Worm (Caenorhabditis elegans) whole organism, L4 larva: ENCODE results near the gene Y49E10.16.
A peak's percentile ranks its signal among the peaks of the same experiment; 100 is the strongest.

Source experiments
- T20F7.1 ChIP-seq: fragments of 200-800 bp; sonication (Bioruptor generic); optimal IDR thresholded peaks from 2 replicates; lab custom pipeline; 2018; ENCODE audit warnings: mild to moderate bottlenecking, missing genetic modification characterization, missing compliant biosample characterization
- T26A8.4 ChIP-seq: fragments of 200-800 bp; sonication (Bioruptor generic); IDR thresholded peaks from 2 replicates; pipeline ENCODE4 v1.3.6; 2022; ENCODE audit warnings: missing genetic modification characterization, missing compliant biosample characterization
- Y105C5A.15 ChIP-seq: fragments of 200-800 bp; sonication (Bioruptor generic); IDR thresholded peaks from 2 replicates; pipeline ENCODE4 v1.3.6; 2022; ENCODE audit warnings: missing genetic modification characterization, missing compliant biosample characterization
- aha-1 ChIP-seq: fragments of 150-350 bp; peaks from one replicate; lab custom pipeline; 2014; ENCODE audit warnings: missing biosample characterization, missing genetic modification characterization
- arid-1 ChIP-seq: fragments of 200-800 bp; sonication (Bioruptor generic); conservative IDR thresholded peaks from 2 replicates; pipeline ENCODE4 v1.3.6; 2022; ENCODE audit warnings: missing genetic modification reagents, missing genetic modification characterization, missing compliant biosample characterization
- ceh-28 ChIP-seq: fragments of 150-350 bp; optimal IDR thresholded peaks from 2 replicates; lab custom pipeline; 2014; ENCODE audit warnings: missing biosample characterization, missing genetic modification reagents, missing genetic modification characterization
- ceh-44 ChIP-seq: fragments of 200-800 bp; sonication (Bioruptor generic); IDR thresholded peaks from 2 replicates; pipeline ENCODE4 v1.3.6; 2022; ENCODE audit warnings: missing genetic modification reagents, missing genetic modification characterization, missing compliant biosample characterization
- ctbp-1 ChIP-seq: fragments of 200-800 bp; sonication (Bioruptor generic); IDR thresholded peaks from 2 replicates; pipeline ENCODE4 v1.3.6; 2022; ENCODE audit warnings: missing genetic modification reagents, missing genetic modification characterization, missing compliant biosample characterization
- daf-16 ChIP-seq, 3 experiments: sonication (generic microtip); optimal IDR thresholded peaks; 2 replicates each; lab custom pipeline; 2016 to 2017; ENCODE audit warnings: missing genetic modification characterization in 3 of 3, missing genetic modification reagents in 3 of 3, mild to moderate bottlenecking in 2 of 3, missing compliant biosample characterization in 2 of 3, missing biosample characterization in 1 of 3, moderate library complexity in 1 of 3
- dmd-6 ChIP-seq: fragments of 200-800 bp; sonication (Bioruptor generic); IDR thresholded peaks from 2 replicates; pipeline ENCODE4 v1.3.6; 2022; ENCODE audit warnings: missing genetic modification reagents, missing genetic modification characterization, missing compliant biosample characterization
- dpl-1 ChIP-seq: fragments of 150-350 bp; optimal IDR thresholded peaks from 2 replicates; lab custom pipeline; 2014; ENCODE audit warnings: missing biosample characterization, missing genetic modification reagents, missing genetic modification characterization
- duxl-1 ChIP-seq: sonication (generic microtip); optimal IDR thresholded peaks from 2 replicates; lab custom pipeline; 2016; ENCODE audit warnings: mild to moderate bottlenecking, missing genetic modification characterization, moderate library complexity, missing compliant biosample characterization; ENCODE audit not compliant: poor library complexity
- dve-1 ChIP-seq: sonication (generic microtip); optimal IDR thresholded peaks from 2 replicates; lab custom pipeline; 2017; ENCODE audit warnings: antibody characterized with exemption, mild to moderate bottlenecking, missing genetic modification characterization, missing compliant biosample characterization; ENCODE audit not compliant: insufficient read depth
- egl-43 ChIP-seq: fragments of 200-800 bp; sonication (Bioruptor generic); IDR thresholded peaks from 2 replicates; pipeline ENCODE4 v1.3.6; 2022; ENCODE audit warnings: missing genetic modification reagents, missing genetic modification characterization, missing compliant biosample characterization
- fos-1 ChIP-seq: fragments of 150-350 bp; optimal IDR thresholded peaks from 2 replicates; lab custom pipeline; 2014; ENCODE audit warnings: missing biosample characterization, missing genetic modification characterization
- hif-1 ChIP-seq, 2 experiments: sonication (generic microtip); optimal IDR thresholded peaks; 2 replicates each; lab custom pipeline; 2016 to 2017; ENCODE audit warnings: missing compliant biosample characterization in 2 of 2, missing genetic modification characterization in 2 of 2, missing genetic modification reagents in 2 of 2, missing genotype in 2 of 2, mild to moderate bottlenecking in 1 of 2
- hlh-11 ChIP-seq: fragments of 200-800 bp; sonication (Bioruptor generic); optimal IDR thresholded peaks from 2 replicates; lab custom pipeline; 2018; ENCODE audit warnings: mild to moderate bottlenecking, missing genetic modification characterization, missing compliant biosample characterization
- hlh-30 ChIP-seq: sonication (generic microtip); optimal IDR thresholded peaks from 2 replicates; lab custom pipeline; 2017; ENCODE audit warnings: antibody characterized with exemption, mild to moderate bottlenecking, missing genetic modification characterization, missing compliant biosample characterization; ENCODE audit not compliant: insufficient read depth
- hmg-1.1 ChIP-seq: fragments of 200-800 bp; sonication (Bioruptor generic); IDR thresholded peaks from 2 replicates; pipeline ENCODE4 v1.3.6; 2022; ENCODE audit warnings: missing genetic modification reagents, missing genetic modification characterization, missing compliant biosample characterization
- lim-7 ChIP-seq: fragments of 200-800 bp; sonication (Bioruptor generic); IDR thresholded peaks from 2 replicates; pipeline ENCODE4 v1.3.6; 2022; ENCODE audit warnings: missing genetic modification characterization, missing compliant biosample characterization
- lin-1 ChIP-seq: fragments of 200-800 bp; sonication (Bioruptor generic); IDR thresholded peaks from 2 replicates; pipeline ENCODE4 v1.3.6; 2022; ENCODE audit warnings: missing genetic modification reagents, missing genetic modification characterization, missing compliant biosample characterization
- lin-13 ChIP-seq: fragments of 150-350 bp; optimal IDR thresholded peaks from 2 replicates; lab custom pipeline; 2014; ENCODE audit warnings: missing biosample characterization, missing genetic modification reagents, missing genetic modification characterization
- lin-38 ChIP-seq: fragments of 200-800 bp; sonication (Bioruptor generic); IDR thresholded peaks from 2 replicates; pipeline ENCODE4 v1.3.6; 2022; ENCODE audit warnings: missing genetic modification reagents, missing genetic modification characterization, missing compliant biosample characterization
- lin-39 ChIP-seq: fragments of 150-350 bp; optimal IDR thresholded peaks from 2 replicates; lab custom pipeline; 2014; ENCODE audit warnings: missing biosample characterization, missing genetic modification reagents, missing genetic modification characterization
- lir-3 ChIP-seq: sonication (generic microtip); optimal IDR thresholded peaks from 2 replicates; lab custom pipeline; 2016; ENCODE audit warnings: mild to moderate bottlenecking, missing genetic modification characterization, missing compliant biosample characterization
- lsy-2 ChIP-seq, 2 experiments: fragments of 150-350 bp in 1 of 2; sonication (generic microtip) in 1 of 2; optimal IDR thresholded peaks; 2 replicates each; lab custom pipeline; 2014 to 2017; ENCODE audit warnings: missing biosample characterization in 2 of 2, missing genetic modification characterization in 2 of 2
- mdl-1 ChIP-seq, 2 experiments: fragments of 150-350 bp in 1 of 2; sonication (generic microtip) in 1 of 2; optimal IDR thresholded peaks; 2 replicates each; lab custom pipeline; 2014 to 2017; ENCODE audit warnings: missing biosample characterization in 2 of 2, missing genetic modification characterization in 2 of 2
- mep-1 ChIP-seq: fragments of 150-350 bp; sonication (generic microtip); optimal IDR thresholded peaks from 3 replicates; lab custom pipeline; 2014; ENCODE audit warnings: missing biosample characterization, missing genetic modification characterization
- mes-2 ChIP-seq: sonication (generic microtip); optimal IDR thresholded peaks from 2 replicates; lab custom pipeline; 2016; ENCODE audit warnings: missing genotype, mild to moderate bottlenecking, missing genetic modification characterization, missing compliant biosample characterization; ENCODE audit not compliant: poor library complexity, severe bottlenecking
- mxl-3 ChIP-seq: fragments of 200-800 bp; sonication (Bioruptor generic); optimal IDR thresholded peaks from 2 replicates; lab custom pipeline; 2018; ENCODE audit warnings: mild to moderate bottlenecking, missing genetic modification characterization, missing compliant biosample characterization
- nhr-111 ChIP-seq: fragments of 200-800 bp; sonication (Bioruptor generic); optimal IDR thresholded peaks from 2 replicates; lab custom pipeline; 2018; ENCODE audit warnings: mild to moderate bottlenecking, missing genetic modification characterization, missing compliant biosample characterization
- nhr-237 ChIP-seq: sonication (generic microtip); optimal IDR thresholded peaks from 2 replicates; lab custom pipeline; 2017; ENCODE audit warnings: missing biosample characterization, missing genetic modification characterization
- nhr-25 ChIP-seq: sonication (generic microtip); optimal IDR thresholded peaks from 2 replicates; lab custom pipeline; 2017; ENCODE audit warnings: missing genetic modification characterization, mild to moderate bottlenecking, missing compliant biosample characterization, antibody characterized with exemption, moderate library complexity, borderline replicate concordance; ENCODE audit not compliant: insufficient read depth
- nhr-28 ChIP-seq: fragments of 150-350 bp; optimal IDR thresholded peaks from 2 replicates; lab custom pipeline; 2014; ENCODE audit warnings: missing biosample characterization, missing genetic modification characterization
- pha-4 ChIP-seq, 2 experiments: fragments of 150-350 bp in 1 of 2; fragments of 200-800 bp in 1 of 2; sonication (Bioruptor generic) in 1 of 2; IDR thresholded peaks in 1 of 2; optimal IDR thresholded peaks in 1 of 2; 2 replicates each; pipeline versions ENCODE4 v1.3.6 to Lab custom; 2014 to 2022; ENCODE audit warnings: missing genetic modification characterization in 2 of 2, missing genetic modification reagents in 2 of 2, missing biosample characterization in 1 of 2, missing compliant biosample characterization in 1 of 2
- pqm-1 ChIP-seq: sonication (generic microtip); optimal IDR thresholded peaks from 2 replicates; lab custom pipeline; 2017; ENCODE audit warnings: missing biosample characterization, missing genetic modification characterization
- unc-62 ChIP-seq, 3 experiments: fragments of 150-350 bp in 1 of 3; sonication (generic microtip); optimal IDR thresholded peaks in 2 of 3; peaks in 1 of 3; 1 replicate in 1 of 3; 2 replicates in 2 of 3; lab custom pipeline; 2014 to 2017; ENCODE audit warnings: missing biosample characterization in 3 of 3, missing genetic modification characterization in 3 of 3, missing genetic modification reagents in 3 of 3, missing genotype in 1 of 3
- zag-1 ChIP-seq: fragments of 150-350 bp; optimal IDR thresholded peaks from 2 replicates; lab custom pipeline; 2014; ENCODE audit warnings: missing biosample characterization, missing genetic modification characterization
- zfp-2 ChIP-seq: sonication (generic microtip); optimal IDR thresholded peaks from 2 replicates; lab custom pipeline; 2016; ENCODE audit warnings: mild to moderate bottlenecking, missing genetic modification characterization, missing compliant biosample characterization
- zfp-3 ChIP-seq: fragments of 200-800 bp; sonication (Bioruptor generic); conservative IDR thresholded peaks from 2 replicates; pipeline ENCODE4 v1.3.6; 2022; ENCODE audit warnings: missing genetic modification reagents, missing genetic modification characterization, missing compliant biosample characterization
- zip-2 ChIP-seq: fragments of 150-350 bp; optimal IDR thresholded peaks from 2 replicates; lab custom pipeline; 2014; ENCODE audit warnings: missing biosample characterization, missing genetic modification characterization

The Y49E10.16 gene

ce11 chrIII:12445223-12445622 is 14.9 kb downstream of the Y49E10.16 start (continued):
- TF ChIP-seq zag-1 (tag; lab: Kevin White, UChicago) (no peak), egl-43 (GFP tag; lab: Robert Waterston, UW) (no peak), duxl-1 (tag; lab: Kevin White, UChicago) (no peak), nhr-111 (GFP tag; lab: Kevin White, UChicago) (no peak), lir-3 (tag; lab: Kevin White, UChicago) (no peak), daf-16 (GFP tag; optimal IDR thresholded peaks at IDR 0.05; lab: Kevin White, UChicago) (no peak), daf-16 (tag; optimal IDR thresholded peaks at IDR 0.05; lab: Kevin White, UChicago) (peak; percentile 38), Y105C5A.15 (GFP tag; lab: Robert Waterston, UW) (no peak), fos-1 (tag; lab: Kevin White, UChicago) (no peak), T20F7.1 (GFP tag; lab: Kevin White, UChicago) (no peak), lin-39 (tag; lab: Kevin White, UChicago) (no peak), zip-2 (tag; lab: Kevin White, UChicago) (no peak), T26A8.4 (GFP tag; lab: Robert Waterston, UW) (no peak), nhr-28 (peak; percentile 28)

ce11 chrIII:12445991-12446502 is 15.7 kb downstream of the Y49E10.16 start, which contains the start of gene Y49E10.18:
Gene Y49E10.18, minus strand, starts transcription at chrIII:12446106.
- TF ChIP-seq mep-1 (tag; lab: Kevin White, UChicago) (peak; percentile 13), daf-16 (GFP tag; optimal IDR thresholded peaks at IDR 0.05; lab: Kevin White, UChicago) (no peak), daf-16 (tag; optimal IDR thresholded peaks at IDR 0.05; lab: Kevin White, UChicago) (peak; percentile 43), ctbp-1 (GFP tag; lab: Robert Waterston, UW) (no peak), ceh-44 (GFP tag; lab: Robert Waterston, UW) (no peak), pha-4 (GFP tag; IDR thresholded peaks at IDR 0.05; lab: Robert Waterston, UW) (no peak), pha-4 (tag; optimal IDR thresholded peaks at IDR 0.05; lab: Kevin White, UChicago) (no peak), unc-62 (GFP tag; optimal IDR thresholded peaks at IDR 0.05 in 1 of 2; lab: Kevin White, UChicago) (peak in 1 of 2 experiments; percentile 92), unc-62 (tag; optimal IDR thresholded peaks at IDR 0.05; lab: Kevin White, UChicago) (no peak), lin-1 (GFP tag; lab: Robert Waterston, UW) (no peak), dve-1 (peak; percentile 53), zfp-2 (no peak), hlh-11 (peak; percentile 21), mdl-1 (tag; optimal IDR thresholded peaks at IDR 0.05; lab: Kevin White, UChicago) (peak in 1 of 2 experiments; percentile 49), lin-38 (GFP tag; lab: Robert Waterston, UW) (peak; percentile 20; the same call in 1 of the 2 replicates), pqm-1 (peak; percentile 82), nhr-28 (peak; percentile 53), dmd-6 (GFP tag; lab: Robert Waterston, UW) (peak; percentile 78), dpl-1 (GFP tag; lab: Kevin White, UChicago) (no peak), mxl-3 (GFP tag; lab: Kevin White, UChicago) (peak; percentile 1)

ce11 chrIII:12447563-12447962 is 17.3 kb downstream of the Y49E10.16 start:
- TF ChIP-seq hlh-30 (tag; lab: Kevin White, UChicago) (peak; percentile 23), lin-38 (GFP tag; lab: Robert Waterston, UW) (peak; percentile 64)

- TF ChIP-seq aha-1 (tag; lab: Kevin White, UChicago) (peak; percentile 81), nhr-237 (tag; lab: Kevin White, UChicago) (no peak), hmg-1.1 (GFP tag; lab: Robert Waterston, UW) (peak; percentile 40; the same call in 1 of the 2 replicates), nhr-111 (GFP tag; lab: Kevin White, UChicago) (no peak), mep-1 (tag; lab: Kevin White, UChicago) (peak; percentile 69), lim-7 (GFP tag; lab: Robert Waterston, UW) (no peak), zfp-3 (GFP tag; lab: Robert Waterston, UW) (0 out of 2 replicates have a peak, but pooled peaks have one; percentile 24), lin-13 (peak; percentile 40), ceh-28 (tag; lab: Kevin White, UChicago) (no peak), hif-1 (tag; optimal IDR thresholded peaks at IDR 0.05; lab: Kevin White, UChicago) (peak in 1 of 2 experiments; percentile 33), dpl-1 (GFP tag; lab: Kevin White, UChicago) (peak; percentile 87), dve-1 (peak; percentile 24), nhr-25 (tag; lab: Kevin White, UChicago) (peak; percentile 9), arid-1 (GFP tag; lab: Robert Waterston, UW) (peak; percentile 42; the same call in 1 of the 2 replicates), lin-38 (GFP tag; lab: Robert Waterston, UW) (peak; percentile 77), lsy-2 (tag; optimal IDR thresholded peaks at IDR 0.05; lab: Kevin White, UChicago) (peak in 1 of 2 experiments; percentile 86), mes-2 (peak; percentile 69)
Measured at ce11 chrIII:12453315-12453714, 23.0 kb downstream of the Y49E10.16 start, which contains the start of gene ani-1. Gene ani-1, minus strand, starts transcription at chrIII:12453375.
